Worm (Caenorhabditis elegans) whole organism, mixed stage, embryonic: ENCODE data around the gene C08F11.10.

Experiments used
- M03D4.4 ChIP-seq: sonication (generic microtip); optimal IDR thresholded peaks from 2 replicates; lab custom pipeline; 2017; ENCODE audit warnings: mild to moderate bottlenecking, missing genetic modification characterization, missing compliant biosample characterization
- bed-3 ChIP-seq: fragments of 200-800 bp; sonication (Bioruptor generic); optimal IDR thresholded peaks from 3 replicates; lab custom pipeline; 2018; ENCODE audit warnings: mild to moderate bottlenecking, missing genetic modification characterization, moderate library complexity, missing compliant biosample characterization
- blmp-1 ChIP-seq: fragments of 150-350 bp; optimal IDR thresholded peaks from 2 replicates; lab custom pipeline; 2014; ENCODE audit warnings: missing biosample characterization, missing genetic modification characterization
- ceh-39 ChIP-seq: fragments of 150-350 bp; optimal IDR thresholded peaks from 2 replicates; lab custom pipeline; 2014; ENCODE audit warnings: missing biosample characterization, missing genetic modification characterization
- ceh-43 ChIP-seq: fragments of 200-800 bp; sonication (Bioruptor generic); optimal IDR thresholded peaks from 2 replicates; lab custom pipeline; 2018; ENCODE audit warnings: mild to moderate bottlenecking, missing genetic modification characterization, moderate library complexity, missing compliant biosample characterization
- ceh-83 ChIP-seq: fragments of 200-800 bp; sonication (Bioruptor generic); optimal IDR thresholded peaks from 2 replicates; lab custom pipeline; 2018; ENCODE audit warnings: mild to moderate bottlenecking, missing genetic modification characterization, missing compliant biosample characterization
- ces-1 ChIP-seq: fragments of 150-350 bp; optimal IDR thresholded peaks from 2 replicates; lab custom pipeline; 2014; ENCODE audit warnings: missing biosample characterization, missing genetic modification reagents, missing genetic modification characterization
- cnd-1 ChIP-seq: fragments of 200-800 bp; sonication (Bioruptor generic); optimal IDR thresholded peaks from 2 replicates; lab custom pipeline; 2018; ENCODE audit warnings: mild to moderate bottlenecking, missing genetic modification characterization, missing compliant biosample characterization
- drap-1 ChIP-seq: fragments of 200-800 bp; sonication (Bioruptor generic); optimal IDR thresholded peaks from 3 replicates; lab custom pipeline; 2018; ENCODE audit warnings: mild to moderate bottlenecking, missing genetic modification characterization, missing compliant biosample characterization
- elt-1 ChIP-seq: sonication (generic microtip); optimal IDR thresholded peaks from 2 replicates; lab custom pipeline; 2017; ENCODE audit warnings: missing genetic modification characterization, mild to moderate bottlenecking, missing compliant biosample characterization, antibody characterized with exemption, moderate library complexity, borderline replicate concordance; ENCODE audit not compliant: insufficient read depth
- elt-3 ChIP-seq: fragments of 150-350 bp; optimal IDR thresholded peaks from 2 replicates; lab custom pipeline; 2014; ENCODE audit warnings: missing biosample characterization, missing genetic modification characterization
- flh-1 ChIP-seq: fragments of 200-800 bp; sonication (Bioruptor generic); optimal IDR thresholded peaks from 2 replicates; lab custom pipeline; 2018; ENCODE audit warnings: mild to moderate bottlenecking, missing genetic modification characterization, moderate library complexity, missing compliant biosample characterization
- ham-2 ChIP-seq: fragments of 200-800 bp; sonication (Bioruptor generic); optimal IDR thresholded peaks from 2 replicates; lab custom pipeline; 2018; ENCODE audit warnings: mild to moderate bottlenecking, missing genetic modification characterization, missing compliant biosample characterization
- hlh-1 ChIP-seq: fragments of 150-350 bp; optimal IDR thresholded peaks from 2 replicates; lab custom pipeline; 2014; ENCODE audit warnings: missing biosample characterization, missing genetic modification reagents, missing genetic modification characterization
- lin-13 ChIP-seq: fragments of 150-350 bp; optimal IDR thresholded peaks from 2 replicates; lab custom pipeline; 2014; ENCODE audit warnings: missing biosample characterization, missing genetic modification characterization
- lsy-2 ChIP-seq: fragments of 150-350 bp; optimal IDR thresholded peaks from 2 replicates; lab custom pipeline; 2014; ENCODE audit warnings: missing biosample characterization, missing genetic modification characterization
- mab-5 ChIP-seq: fragments of 150-350 bp; optimal IDR thresholded peaks from 2 replicates; lab custom pipeline; 2014; ENCODE audit warnings: missing biosample characterization, missing genetic modification characterization
- mep-1 ChIP-seq: fragments of 150-350 bp; optimal IDR thresholded peaks from 2 replicates; lab custom pipeline; 2017; ENCODE audit warnings: missing biosample characterization, missing genetic modification reagents, missing genetic modification characterization, inconsistent platforms
- mls-2 ChIP-seq: sonication (generic microtip); optimal IDR thresholded peaks from 2 replicates; lab custom pipeline; 2016; ENCODE audit warnings: mild to moderate bottlenecking, missing genetic modification characterization, moderate library complexity, missing compliant biosample characterization
- nhr-12 ChIP-seq: fragments of 150-350 bp; optimal IDR thresholded peaks from 2 replicates; lab custom pipeline; 2014; ENCODE audit warnings: missing biosample characterization, missing genetic modification characterization
- nhr-2 ChIP-seq: fragments of 150-350 bp; optimal IDR thresholded peaks from 2 replicates; lab custom pipeline; 2014; ENCODE audit warnings: missing biosample characterization, missing genetic modification characterization
- nhr-237 ChIP-seq: fragments of 150-350 bp; optimal IDR thresholded peaks from 2 replicates; lab custom pipeline; 2014; ENCODE audit warnings: missing biosample characterization, missing genetic modification characterization
- nhr-28 ChIP-seq: fragments of 150-350 bp; optimal IDR thresholded peaks from 2 replicates; lab custom pipeline; 2014; ENCODE audit warnings: missing biosample characterization, missing genetic modification characterization
- nhr-76 ChIP-seq: sonication (generic microtip); optimal IDR thresholded peaks from 2 replicates; lab custom pipeline; 2017; ENCODE audit warnings: missing biosample characterization, missing genetic modification characterization
- pha-4 ChIP-seq: fragments of 150-350 bp; optimal IDR thresholded peaks from 2 replicates; lab custom pipeline; 2018; ENCODE audit warnings: missing biosample characterization, missing genetic modification reagents, missing genetic modification characterization
- sem-2 ChIP-seq: fragments of 200-800 bp; sonication (Bioruptor generic); optimal IDR thresholded peaks from 2 replicates; lab custom pipeline; 2018; ENCODE audit warnings: mild to moderate bottlenecking, missing genetic modification characterization, missing compliant biosample characterization
- snpc-4 ChIP-seq: fragments of 150-350 bp; optimal IDR thresholded peaks from 2 replicates; lab custom pipeline; 2014; ENCODE audit warnings: missing biosample characterization, missing genetic modification characterization
- sptf-1 ChIP-seq: sonication (generic microtip); optimal IDR thresholded peaks from 2 replicates; lab custom pipeline; 2017; ENCODE audit warnings: mild to moderate bottlenecking, missing genetic modification characterization, moderate library complexity, missing compliant biosample characterization
- tbx-8 ChIP-seq: fragments of 200-800 bp; sonication (Bioruptor generic); optimal IDR thresholded peaks from 2 replicates; lab custom pipeline; 2018; ENCODE audit warnings: mild to moderate bottlenecking, missing genetic modification characterization, moderate library complexity, missing compliant biosample characterization
- unc-120 ChIP-seq: sonication (generic microtip); optimal IDR thresholded peaks from 2 replicates; lab custom pipeline; 2017; ENCODE audit warnings: missing genetic modification characterization, missing compliant biosample characterization; ENCODE audit not compliant: poor library complexity, severe bottlenecking
- unc-39 ChIP-seq: fragments of 150-350 bp; optimal IDR thresholded peaks from 2 replicates; lab custom pipeline; 2014; ENCODE audit warnings: missing biosample characterization, missing genetic modification characterization
- unc-62 ChIP-seq: fragments of 150-350 bp; optimal IDR thresholded peaks from 2 replicates; lab custom pipeline; 2014; ENCODE audit warnings: missing biosample characterization, missing genetic modification reagents, missing genetic modification characterization
- zip-8 ChIP-seq: fragments of 150-350 bp; optimal IDR thresholded peaks from 2 replicates; lab custom pipeline; 2014; ENCODE audit warnings: missing biosample characterization, missing genetic modification characterization

Gene C08F11.10

ce11 chrIV:13684827-13685226, 35.8 kb upstream of the C08F11.10 start:
- no peak for TF ChIP-seq nhr-76
- no peak for TF ChIP-seq bed-3 (GFP tag; lab: Kevin White, UChicago)

- TF ChIP-seq M03D4.4 (tag; lab: Kevin White, UChicago) (no peak), elt-3 (peak; percentile 78), flh-1 (GFP tag; lab: Kevin White, UChicago) (no peak), ceh-39 (tag; lab: Kevin White, UChicago) (no peak), zip-8 (tag; lab: Kevin White, UChicago) (no peak), hlh-1 (no peak), unc-120 (no peak), unc-62 (peak; percentile 94), mab-5 (tag; lab: Kevin White, UChicago) (peak; percentile 57), lin-13 (tag; lab: Kevin White, UChicago) (no peak)
Measured at ce11 chrIV:13682733-13683132, 33.7 kb upstream of the C08F11.10 start.

ce11 chrIV:13679495-13679894, 30.5 kb upstream of the C08F11.10 start:
- TF ChIP-seq nhr-12 (tag; lab: Kevin White, UChicago) (no peak), bed-3 (GFP tag; lab: Kevin White, UChicago) (no peak), unc-62 (no peak), mep-1 (no peak), mab-5 (tag; lab: Kevin White, UChicago) (no peak), nhr-237 (tag; lab: Kevin White, UChicago) (no peak), snpc-4 (tag; lab: Kevin White, UChicago) (no peak), nhr-76 (no peak), zip-8 (tag; lab: Kevin White, UChicago) (no peak), blmp-1 (no peak), ceh-83 (GFP tag; lab: Kevin White, UChicago) (no peak), tbx-8 (GFP tag; lab: Kevin White, UChicago) (no peak), ces-1 (GFP tag; lab: Kevin White, UChicago) (no peak), pha-4 (no peak), M03D4.4 (tag; lab: Kevin White, UChicago) (no peak), drap-1 (no peak), sem-2 (GFP tag; lab: Kevin White, UChicago) (no peak), sptf-1 (no peak), elt-1 (tag; lab: Kevin White, UChicago) (no peak)

ce11 chrIV:13678649-13679048, 29.6 kb upstream of the C08F11.10 start, which contains the start of gene srlf-26:
Gene srlf-26, plus strand, starts transcription at chrIV:13678949.
- no peak for TF ChIP-seq unc-62

- TF ChIP-seq lsy-2 (tag; lab: Kevin White, UChicago) (no peak), pha-4 (no peak), mep-1 (no peak), ceh-83 (GFP tag; lab: Kevin White, UChicago) (no peak)
Measured at ce11 chrIV:13673504-13673903, 24.5 kb upstream of the C08F11.10 start, which contains the start of gene oac-48. Gene oac-48, plus strand, starts transcription at chrIV:13673804.

- peak; percentile 61 for TF ChIP-seq ceh-83 (GFP tag; lab: Kevin White, UChicago)
Measured at ce11 chrIV:13667975-13668374, 18.9 kb upstream of the C08F11.10 start.

- TF ChIP-seq bed-3 (GFP tag; lab: Kevin White, UChicago), result no peak
- no peak for TF ChIP-seq ham-2 (GFP tag; lab: Kevin White, UChicago)
- no peak for TF ChIP-seq sem-2 (GFP tag; lab: Kevin White, UChicago)
- TF ChIP-seq drap-1, result no peak
- TF ChIP-seq ceh-43 (GFP tag; lab: Kevin White, UChicago), result no peak
- TF ChIP-seq nhr-28 (tag; lab: Kevin White, UChicago), result no peak
- no peak for TF ChIP-seq nhr-2 (tag; lab: Kevin White, UChicago)
- TF ChIP-seq unc-39, result no peak
- no peak for TF ChIP-seq zip-8 (tag; lab: Kevin White, UChicago)
- no peak for TF ChIP-seq flh-1 (GFP tag; lab: Kevin White, UChicago)
- no peak for TF ChIP-seq ceh-39 (tag; lab: Kevin White, UChicago)
- no peak for TF ChIP-seq mls-2 (tag; lab: Kevin White, UChicago)
- TF ChIP-seq ceh-83 (GFP tag; lab: Kevin White, UChicago), result no peak
- no peak for TF ChIP-seq sptf-1
- no peak for TF ChIP-seq unc-62
- no peak for TF ChIP-seq cnd-1 (tag; lab: Kevin White, UChicago)
- no peak for TF ChIP-seq snpc-4 (tag; lab: Kevin White, UChicago)
- TF ChIP-seq nhr-76, result no peak
- TF ChIP-seq lin-13 (tag; lab: Kevin White, UChicago), result no peak
- TF ChIP-seq nhr-237 (tag; lab: Kevin White, UChicago), result no peak
- TF ChIP-seq, all 35 proteins: peak for 0
Measured at ce11 chrIV:13666849-13667430, 17.9 kb upstream of the C08F11.10 start, which contains the start of gene fbxa-215. Gene fbxa-215, minus strand, starts transcription at chrIV:13666909.
